Worm (Caenorhabditis elegans) whole organism, L2 larva: ENCODE data around the gene D1005.5.
"Not testable (repeated sequence)": the region's sequence is repeated elsewhere in the genome, so short reads cannot be mapped to it uniquely, and the experiment has no call there.

Source experiments
- C34F6.9 ChIP-seq: fragments of 150-350 bp; optimal IDR thresholded peaks from 2 replicates; lab custom pipeline; 2014; ENCODE audit warnings: missing biosample characterization, missing genetic modification characterization
- F13H6.1 ChIP-seq: sonication (generic microtip); optimal IDR thresholded peaks from 2 replicates; lab custom pipeline; 2016; ENCODE audit warnings: missing genetic modification characterization, missing compliant biosample characterization
- alr-1 ChIP-seq: fragments of 150-350 bp; optimal IDR thresholded peaks from 2 replicates; lab custom pipeline; 2014; ENCODE audit warnings: missing biosample characterization, missing genetic modification characterization
- ama-1 ChIP-seq: fragments of 150-350 bp; optimal IDR thresholded peaks from 2 replicates; lab custom pipeline; 2018; ENCODE audit warnings: inconsistent platforms
- ceh-16 ChIP-seq: fragments of 150-350 bp; optimal IDR thresholded peaks from 2 replicates; lab custom pipeline; 2014; ENCODE audit warnings: missing biosample characterization, missing genetic modification characterization
- ceh-82 ChIP-seq: fragments of 150-350 bp; optimal IDR thresholded peaks from 2 replicates; lab custom pipeline; 2014; ENCODE audit warnings: missing biosample characterization, missing genetic modification characterization
- crh-2 ChIP-seq: sonication (generic microtip); optimal IDR thresholded peaks from 2 replicates; lab custom pipeline; 2017; ENCODE audit warnings: missing biosample characterization, missing genetic modification characterization
- elt-1 ChIP-seq: fragments of 150-350 bp; optimal IDR thresholded peaks from 2 replicates; lab custom pipeline; 2014; ENCODE audit warnings: missing biosample characterization, missing genetic modification characterization
- elt-3 ChIP-seq: sonication (generic microtip); optimal IDR thresholded peaks from 2 replicates; lab custom pipeline; 2017; ENCODE audit warnings: missing biosample characterization, missing genetic modification characterization
- lin-11 ChIP-seq: fragments of 150-350 bp; sonication (generic microtip); optimal IDR thresholded peaks from 2 replicates; lab custom pipeline; 2014; ENCODE audit warnings: missing biosample characterization, missing genetic modification characterization, inconsistent platforms, mixed read lengths
- lsy-2 ChIP-seq, 2 experiments: fragments of 150-350 bp in 1 of 2; sonication (generic microtip) in 1 of 2; optimal IDR thresholded peaks; 2 replicates each; lab custom pipeline; 2014 to 2017; ENCODE audit warnings: missing biosample characterization in 2 of 2, missing genetic modification characterization in 2 of 2
- mab-5 ChIP-seq: fragments of 150-350 bp; optimal IDR thresholded peaks from 2 replicates; lab custom pipeline; 2014; ENCODE audit warnings: missing biosample characterization, missing genetic modification characterization
- mdl-1 ChIP-seq, 2 experiments: fragments of 150-350 bp in 1 of 2; sonication (generic microtip) in 1 of 2; optimal IDR thresholded peaks; 2 replicates each; lab custom pipeline; 2017; ENCODE audit warnings: missing biosample characterization in 2 of 2, missing genetic modification characterization in 2 of 2
- nhr-12 ChIP-seq: fragments of 150-350 bp; optimal IDR thresholded peaks from 2 replicates; lab custom pipeline; 2014; ENCODE audit warnings: missing biosample characterization, missing genetic modification characterization
- nhr-129 ChIP-seq: fragments of 150-350 bp; optimal IDR thresholded peaks from 2 replicates; lab custom pipeline; 2014; ENCODE audit warnings: missing biosample characterization, missing genetic modification characterization
- nhr-21 ChIP-seq: fragments of 150-350 bp; optimal IDR thresholded peaks from 2 replicates; lab custom pipeline; 2014; ENCODE audit warnings: missing biosample characterization, missing genetic modification characterization
- nhr-23 ChIP-seq: fragments of 150-350 bp; optimal IDR thresholded peaks from 2 replicates; lab custom pipeline; 2014; ENCODE audit warnings: missing biosample characterization, missing genetic modification reagents, missing genetic modification characterization
- nhr-25 ChIP-seq: fragments of 150-350 bp; sonication (generic microtip); optimal IDR thresholded peaks from 3 replicates; lab custom pipeline; 2014; ENCODE audit warnings: missing biosample characterization, missing genetic modification characterization
- skn-1 ChIP-seq: sonication (generic microtip); optimal IDR thresholded peaks from 2 replicates; lab custom pipeline; 2017; ENCODE audit warnings: missing biosample characterization, missing genetic modification characterization
- unc-55 ChIP-seq: fragments of 150-350 bp; sonication (generic microtip); optimal IDR thresholded peaks from 3 replicates; lab custom pipeline; 2014; ENCODE audit warnings: missing biosample characterization, missing genetic modification reagents, missing genetic modification characterization
- unc-62 ChIP-seq: fragments of 150-350 bp; optimal IDR thresholded peaks from 2 replicates; lab custom pipeline; 2014; ENCODE audit warnings: missing biosample characterization, missing genetic modification reagents, missing genetic modification characterization
- ztf-1 ChIP-seq: fragments of 200-800 bp; sonication (Bioruptor generic); conservative IDR thresholded peaks from 2 replicates; pipeline ENCODE4 v1.3.6; 2022; ENCODE audit warnings: missing genetic modification characterization, missing compliant biosample characterization
- ztf-11 ChIP-seq: sonication (generic microtip); optimal IDR thresholded peaks from 2 replicates; lab custom pipeline; 2017; ENCODE audit warnings: missing biosample characterization, missing genetic modification characterization
- ztf-4 ChIP-seq: fragments of 150-350 bp; optimal IDR thresholded peaks from 2 replicates; lab custom pipeline; 2014; ENCODE audit warnings: missing biosample characterization, missing genetic modification characterization

D1005.5 gene

DNA sequence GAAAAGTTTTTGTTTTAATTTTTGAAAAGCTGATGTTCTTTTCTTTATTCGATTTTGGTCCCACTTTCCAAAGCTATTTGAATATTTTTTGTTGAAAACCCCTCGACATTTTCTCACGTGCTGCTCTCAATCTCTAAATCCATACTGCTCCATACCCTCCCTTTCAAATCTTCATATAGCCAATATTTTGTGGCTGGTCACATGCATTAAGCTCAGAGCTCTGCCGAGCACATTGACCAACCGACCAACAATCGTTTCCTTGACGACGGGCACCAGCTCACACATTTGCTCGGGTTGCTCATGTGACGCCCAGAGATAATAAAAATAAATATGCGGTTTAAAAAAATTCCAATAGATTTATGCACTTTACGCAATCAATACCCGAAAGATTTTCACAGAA, 33.9 kb downstream of the D1005.5 start:
- peak; percentile 13 for TF ChIP-seq C34F6.9 (tag; lab: Kevin White, UChicago)
- TF ChIP-seq nhr-21, result peak; percentile 3
- no peak for TF ChIP-seq unc-62 (GFP tag; lab: Kevin White, UChicago)
- TF ChIP-seq lin-11 (tag; lab: Kevin White, UChicago), result peak; percentile 36
- TF ChIP-seq lsy-2 (tag; optimal IDR thresholded peaks at IDR 0.05; lab: Kevin White, UChicago), result peak; percentile 20 to 39
- no peak for TF ChIP-seq ama-1 (lab: Kevin White, UChicago)
- no peak for TF ChIP-seq F13H6.1 (tag; lab: Kevin White, UChicago)
- no peak for TF ChIP-seq elt-3 (tag; lab: Kevin White, UChicago)
- peak; percentile 25 for TF ChIP-seq crh-2 (tag; lab: Kevin White, UChicago)
- peak in 1 of 2 experiments; percentile 34 for TF ChIP-seq mdl-1 (tag; optimal IDR thresholded peaks at IDR 0.05; lab: Kevin White, UChicago)

DNA sequence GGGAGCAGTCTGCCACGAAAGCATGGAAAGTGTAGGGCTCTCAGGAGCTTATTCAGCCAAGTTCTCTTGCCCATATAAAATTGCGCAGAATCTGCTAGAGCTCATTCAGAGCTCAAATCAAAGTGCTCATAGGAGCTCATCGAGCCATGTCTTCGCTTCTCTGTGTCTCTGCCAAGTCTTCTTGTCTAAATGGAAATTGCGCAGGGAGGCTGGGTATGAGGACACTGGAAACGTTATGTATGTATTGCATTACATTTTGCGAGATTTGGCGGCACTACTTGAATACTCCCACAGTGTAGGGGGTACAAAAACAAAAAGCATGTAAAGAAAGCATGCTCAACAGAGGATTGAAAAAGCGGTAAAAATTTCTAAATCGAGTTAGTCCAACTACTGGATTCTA, 35.7 kb downstream of the D1005.5 start:
- no peak for TF ChIP-seq ceh-82 (tag; lab: Kevin White, UChicago)
- TF ChIP-seq ztf-1 (GFP tag; lab: Robert Waterston, UW), result no peak
- TF ChIP-seq lin-11 (tag; lab: Kevin White, UChicago), result peak; percentile 5
- no peak for TF ChIP-seq ztf-4
- peak; percentile 51 for TF ChIP-seq unc-55 (GFP tag; lab: Kevin White, UChicago)
- TF ChIP-seq nhr-12, result no peak
- TF ChIP-seq nhr-23 (tag; lab: Kevin White, UChicago), result no peak
- TF ChIP-seq nhr-129 (tag; lab: Kevin White, UChicago), result peak; percentile 47
- no peak for TF ChIP-seq elt-1 (tag; lab: Kevin White, UChicago)
- no peak for TF ChIP-seq skn-1 (tag; lab: Kevin White, UChicago)
- peak in 1 of 2 experiments; percentile 10 for TF ChIP-seq lsy-2 (tag; optimal IDR thresholded peaks at IDR 0.05; lab: Kevin White, UChicago)
- TF ChIP-seq ztf-11 (tag; lab: Kevin White, UChicago), result no peak

DNA sequence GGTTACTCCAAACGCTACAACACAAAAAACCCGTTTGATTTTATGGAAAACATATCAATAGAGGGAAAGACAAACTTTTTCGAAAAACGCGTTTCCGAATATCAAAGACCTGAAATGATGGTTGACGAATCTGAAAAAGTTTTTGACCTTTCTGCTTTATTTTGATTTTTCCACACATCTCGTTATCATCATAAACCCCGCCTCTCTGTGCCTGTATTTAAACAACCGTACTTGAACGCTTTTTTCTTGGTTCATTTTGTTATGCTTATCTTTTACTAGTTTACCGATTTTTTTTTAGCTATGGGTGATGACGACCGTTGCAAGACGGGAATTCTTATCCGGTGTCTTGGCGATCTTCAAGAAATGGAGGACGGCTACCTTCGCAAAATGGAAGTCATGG, 42.1 kb downstream of the D1005.5 start, which contains the start of gene F19G12.1:
TSS of gene F19G12.1 (plus strand) at position 301 of the 400 bp plus-strand sequence.
- not testable (repeated sequence) for TF ChIP-seq ceh-82 (tag; lab: Kevin White, UChicago); ama-1 (lab: Kevin White, UChicago); mdl-1 (tag; optimal IDR thresholded peaks at IDR 0.05; lab: Kevin White, UChicago)

DNA sequence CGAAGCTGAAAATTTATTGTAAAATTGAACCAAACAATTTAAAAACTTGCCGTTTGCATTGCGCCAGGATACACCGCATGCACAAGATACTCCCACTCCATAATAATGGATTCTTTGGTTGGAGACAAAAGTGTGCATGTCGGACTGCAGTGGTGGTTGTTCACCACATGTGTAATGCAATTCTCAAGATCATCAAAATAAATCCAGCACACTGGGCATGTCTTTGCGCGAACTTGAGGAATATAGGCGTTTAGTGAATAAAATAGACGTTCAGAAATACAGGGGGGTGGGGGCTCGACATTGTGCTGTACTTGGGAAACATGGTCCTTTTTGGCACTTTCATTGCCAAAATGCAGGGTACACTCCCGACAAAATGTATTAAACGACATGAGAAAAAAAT, 46.4 kb downstream of the D1005.5 start, which contains the start of gene F19G12.11:
TSS of gene F19G12.11 (minus strand) at position 101 of the 400 bp plus-strand sequence.
- TF ChIP-seq nhr-21, result no peak

DNA sequence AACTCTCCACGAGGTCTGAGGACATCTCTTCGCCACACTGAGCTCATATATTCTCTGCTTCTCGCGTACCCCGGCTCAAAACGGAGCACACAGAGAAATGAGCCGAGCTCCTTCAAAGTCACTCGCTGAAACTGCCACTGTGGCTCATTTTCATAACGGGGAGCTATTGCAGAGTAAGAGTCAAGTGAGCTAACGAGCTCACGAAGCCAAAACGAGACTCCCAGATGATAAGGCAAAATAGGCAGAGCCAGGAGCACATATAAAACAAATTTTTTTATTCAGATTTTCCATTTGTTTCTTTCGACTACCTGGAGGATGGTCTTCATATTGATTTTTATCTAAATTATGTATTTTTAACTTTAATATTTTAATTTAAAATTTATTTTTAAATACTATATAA, 48.3 kb downstream of the D1005.5 start, which contains the start of gene F19G12.3:
TSS of gene F19G12.3 (plus strand) at position 301 of the 400 bp plus-strand sequence.
- TF ChIP-seq nhr-25 (tag; lab: Kevin White, UChicago), result no peak
- TF ChIP-seq ceh-16 (tag; lab: Kevin White, UChicago), result no peak
- no peak for TF ChIP-seq nhr-23 (tag; lab: Kevin White, UChicago)
- no peak for TF ChIP-seq alr-1 (tag; lab: Kevin White, UChicago)
- TF ChIP-seq lin-11 (tag; lab: Kevin White, UChicago), result no peak
- TF ChIP-seq unc-62 (GFP tag; lab: Kevin White, UChicago), result no peak
- no peak for TF ChIP-seq ztf-4
- no peak for TF ChIP-seq mab-5
- TF ChIP-seq C34F6.9 (tag; lab: Kevin White, UChicago), result no peak
